Fruit fly (Drosophila melanogaster): Measurements from ENCODE around the gene ens.

The ens gene

dm6 chr3L:4099194-4099593 is 35.2 kb downstream of the ens start:
- TF ChIP-seq kay (GFP tag; ENCODE audit: borderline replicate concordance) = no peak
- peak; percentile 92 for TF ChIP-seq cic (GFP tag; optimal IDR thresholded peaks at IDR 0.05)

- TF ChIP-seq Crg-1 (GFP tag; optimal IDR thresholded peaks at IDR 0.05) (no peak), cnc (optimal IDR thresholded peaks at IDR 0.05) (no peak), ovo (GFP tag; optimal IDR thresholded peaks at IDR 0.05) (no peak), Clk (GFP tag; optimal IDR thresholded peaks at IDR 0.05) (no peak), toe (GFP tag; optimal IDR thresholded peaks at IDR 0.05) (no peak)
Observed at dm6 chr3L:4096546-4096945, 37.8 kb downstream of the ens start.

dm6 chr3L:4092705-4093257 is 41.6 kb downstream of the ens start, which contains the start of gene CG14990:
TSS of gene CG14990 (plus strand) at chr3L:4093207.
- TF ChIP-seq kay (GFP tag; ENCODE audit: borderline replicate concordance) (peak; percentile 60), CG14711 (tag; optimal IDR thresholded peaks at IDR 0.05) (no peak)

dm6 chr3L:4088694-4089190 is 45.6 kb downstream of the ens start, which contains the start of gene Gad1:
TSS of gene Gad1 (minus strand) at chr3L:4088744.
- TF ChIP-seq tj (GFP tag; optimal IDR thresholded peaks at IDR 0.05) (no peak), cnc (optimal IDR thresholded peaks at IDR 0.05) (no peak), Clk (GFP tag; optimal IDR thresholded peaks at IDR 0.05) (no peak), bab1 (GFP tag; optimal IDR thresholded peaks at IDR 0.05) (no peak), kay (GFP tag; ENCODE audit: borderline replicate concordance) (no peak), CG12768 (GFP tag; optimal IDR thresholded peaks at IDR 0.05) (no peak), pad (GFP tag; optimal IDR thresholded peaks at IDR 0.05) (no peak), CG33017 (tag; optimal IDR thresholded peaks at IDR 0.05) (no peak), Mnt (GFP tag; optimal IDR thresholded peaks at IDR 0.05) (no peak), Hr96 (GFP tag; optimal IDR thresholded peaks at IDR 0.05) (no peak), CG11617 (GFP tag; optimal IDR thresholded peaks at IDR 0.05) (no peak), CG5204 (GFP tag; optimal IDR thresholded peaks at IDR 0.05) (no peak), toe (GFP tag; optimal IDR thresholded peaks at IDR 0.05) (no peak), CG14711 (tag; optimal IDR thresholded peaks at IDR 0.05) (no peak), CG7045 (GFP tag; optimal IDR thresholded peaks at IDR 0.05) (no peak), CG1620 (GFP tag; optimal IDR thresholded peaks at IDR 0.05) (no peak), ovo (GFP tag; optimal IDR thresholded peaks at IDR 0.05) (no peak)

dm6 chr3L:4087281-4087680 is 47.1 kb downstream of the ens start, which contains the start of gene CG14989:
TSS of gene CG14989 (plus strand) at chr3L:4087581.
- TF ChIP-seq CG33017 (tag; optimal IDR thresholded peaks at IDR 0.05) = no peak
- no peak for TF ChIP-seq CG7045 (GFP tag; optimal IDR thresholded peaks at IDR 0.05)
- no peak for TF ChIP-seq CG14711 (tag; optimal IDR thresholded peaks at IDR 0.05)
- TF ChIP-seq tj (GFP tag; optimal IDR thresholded peaks at IDR 0.05) = no peak
- TF ChIP-seq bab1 (GFP tag; optimal IDR thresholded peaks at IDR 0.05) = no peak
- TF ChIP-seq CG5204 (GFP tag; optimal IDR thresholded peaks at IDR 0.05) = no peak
- no peak for TF ChIP-seq ovo (GFP tag; optimal IDR thresholded peaks at IDR 0.05)
- TF ChIP-seq pad (GFP tag; optimal IDR thresholded peaks at IDR 0.05) = no peak
- TF ChIP-seq Clk (GFP tag; optimal IDR thresholded peaks at IDR 0.05) = no peak
- no peak for TF ChIP-seq kay (GFP tag; ENCODE audit: borderline replicate concordance)
- no peak for TF ChIP-seq Hr96 (GFP tag; optimal IDR thresholded peaks at IDR 0.05)
- no peak for TF ChIP-seq Crg-1 (GFP tag; optimal IDR thresholded peaks at IDR 0.05)
- no peak for TF ChIP-seq cnc (optimal IDR thresholded peaks at IDR 0.05)

dm6 chr3L:4085867-4086266 is 48.5 kb downstream of the ens start:
- no peak for TF ChIP-seq CG7101 (tag; optimal IDR thresholded peaks at IDR 0.05)
- TF ChIP-seq Hr96 (GFP tag; optimal IDR thresholded peaks at IDR 0.05) = no peak
- no peak for TF ChIP-seq CG7045 (GFP tag; optimal IDR thresholded peaks at IDR 0.05)
- no peak for TF ChIP-seq CG1620 (GFP tag; optimal IDR thresholded peaks at IDR 0.05)
- no peak for TF ChIP-seq CG12768 (GFP tag; optimal IDR thresholded peaks at IDR 0.05)
- no peak for TF ChIP-seq Clk (GFP tag; optimal IDR thresholded peaks at IDR 0.05)
- no peak for TF ChIP-seq pad (GFP tag; optimal IDR thresholded peaks at IDR 0.05)
- TF ChIP-seq bab1 (GFP tag; optimal IDR thresholded peaks at IDR 0.05) = no peak
- no peak for TF ChIP-seq kay (GFP tag; ENCODE audit: borderline replicate concordance)
- no peak for TF ChIP-seq Mnt (GFP tag; optimal IDR thresholded peaks at IDR 0.05)
- TF ChIP-seq tj (GFP tag; optimal IDR thresholded peaks at IDR 0.05) = no peak
- no peak for TF ChIP-seq ovo (GFP tag; optimal IDR thresholded peaks at IDR 0.05)

- TF ChIP-seq cic (GFP tag; optimal IDR thresholded peaks at IDR 0.05) (no peak), toe (GFP tag; optimal IDR thresholded peaks at IDR 0.05) (no peak), Hr96 (GFP tag; optimal IDR thresholded peaks at IDR 0.05) (no peak), CG7045 (GFP tag; optimal IDR thresholded peaks at IDR 0.05) (no peak), ovo (GFP tag; optimal IDR thresholded peaks at IDR 0.05) (no peak), Mnt (GFP tag; optimal IDR thresholded peaks at IDR 0.05) (no peak), CG14711 (tag; optimal IDR thresholded peaks at IDR 0.05) (no peak), CG5204 (GFP tag; optimal IDR thresholded peaks at IDR 0.05) (no peak), bab1 (GFP tag; optimal IDR thresholded peaks at IDR 0.05) (no peak), CG33017 (tag; optimal IDR thresholded peaks at IDR 0.05) (no peak), pad (GFP tag; optimal IDR thresholded peaks at IDR 0.05) (no peak), CG11617 (GFP tag; optimal IDR thresholded peaks at IDR 0.05) (no peak), kay (GFP tag; ENCODE audit: borderline replicate concordance) (no peak), CG7101 (tag; optimal IDR thresholded peaks at IDR 0.05) (no peak), Clk (GFP tag; optimal IDR thresholded peaks at IDR 0.05) (no peak)
Observed at dm6 chr3L:4083442-4083841, 50.9 kb downstream of the ens start.

Measured in whole organism, adult.